Worm (Caenorhabditis elegans) whole organism, L1 larva: ENCODE results near the gene T04C12.33.

Source experiments
- C16A3.4 ChIP-seq: fragments of 150-350 bp; optimal IDR thresholded peaks from 2 replicates; lab custom pipeline; 2014; ENCODE audit warnings: missing biosample characterization, missing genetic modification characterization
- Y116A8C.19 ChIP-seq: sonication (generic microtip); optimal IDR thresholded peaks from 2 replicates; lab custom pipeline; 2016; ENCODE audit warnings: missing compliant biosample characterization, missing genetic modification characterization, borderline replicate concordance
- alr-1 ChIP-seq: fragments of 200-800 bp; sonication (Bioruptor generic); optimal IDR thresholded peaks from 2 replicates; lab custom pipeline; 2018; ENCODE audit warnings: borderline replicate concordance, mild to moderate bottlenecking, missing genetic modification characterization, missing compliant biosample characterization
- aly-2 ChIP-seq: fragments of 150-350 bp; optimal IDR thresholded peaks from 2 replicates; lab custom pipeline; 2014; ENCODE audit warnings: missing biosample characterization, missing genetic modification characterization
- ama-1 ChIP-seq: fragments of 150-350 bp; optimal IDR thresholded peaks from 2 replicates; lab custom pipeline; 2014
- blmp-1 ChIP-seq: fragments of 150-350 bp; optimal IDR thresholded peaks from 2 replicates; lab custom pipeline; 2014; ENCODE audit warnings: missing biosample characterization, missing genetic modification characterization
- ceh-8 ChIP-seq: fragments of 200-800 bp; sonication (Bioruptor generic); optimal IDR thresholded peaks from 2 replicates; lab custom pipeline; 2018; ENCODE audit warnings: mild to moderate bottlenecking, missing genetic modification characterization, moderate library complexity, missing compliant biosample characterization
- ceh-88 ChIP-seq: fragments of 200-800 bp; sonication (Bioruptor generic); IDR thresholded peaks from 2 replicates; pipeline ENCODE4 v1.3.6; 2022; ENCODE audit warnings: missing genetic modification characterization, missing compliant biosample characterization
- ceh-90 ChIP-seq: sonication (generic microtip); optimal IDR thresholded peaks from 2 replicates; lab custom pipeline; 2016; ENCODE audit warnings: missing genetic modification characterization, missing compliant biosample characterization
- dpl-1 ChIP-seq, 3 experiments: fragments of 150-350 bp in 2 of 3; sonication (generic microtip) in 1 of 3; optimal IDR thresholded peaks; 2 replicates each; lab custom pipeline; 2014 to 2017; ENCODE audit warnings: missing biosample characterization in 3 of 3, missing genetic modification characterization in 3 of 3, missing genetic modification reagents in 3 of 3
- dsc-1 ChIP-seq: sonication (generic microtip); optimal IDR thresholded peaks from 2 replicates; lab custom pipeline; 2016; ENCODE audit warnings: mild to moderate bottlenecking, missing genetic modification characterization, missing compliant biosample characterization
- efl-3 ChIP-seq: fragments of 200-800 bp; sonication (Bioruptor generic); optimal IDR thresholded peaks from 2 replicates; lab custom pipeline; 2018; ENCODE audit warnings: mild to moderate bottlenecking, missing genetic modification characterization, missing compliant biosample characterization
- fos-1 ChIP-seq: fragments of 150-350 bp; optimal IDR thresholded peaks from 2 replicates; lab custom pipeline; 2014; ENCODE audit warnings: missing biosample characterization, missing genetic modification characterization
- hlh-17 ChIP-seq: fragments of 200-800 bp; sonication (Bioruptor generic); optimal IDR thresholded peaks from 2 replicates; lab custom pipeline; 2018; ENCODE audit warnings: missing genetic modification characterization, mild to moderate bottlenecking, missing compliant biosample characterization, moderate library complexity, borderline replicate concordance
- hpl-2 ChIP-seq: fragments of 150-350 bp; optimal IDR thresholded peaks from 2 replicates; lab custom pipeline; 2014; ENCODE audit warnings: missing biosample characterization, missing genetic modification reagents, missing genetic modification characterization
- irx-1 ChIP-seq: sonication (generic microtip); optimal IDR thresholded peaks from 2 replicates; lab custom pipeline; 2016; ENCODE audit warnings: missing genetic modification characterization, missing compliant biosample characterization
- lin-13 ChIP-seq: fragments of 150-350 bp; optimal IDR thresholded peaks from 2 replicates; lab custom pipeline; 2014; ENCODE audit warnings: missing biosample characterization, missing genetic modification reagents, missing genetic modification characterization
- lin-14 ChIP-seq: fragments of 200-800 bp; sonication (Bioruptor generic); optimal IDR thresholded peaks from 2 replicates; lab custom pipeline; 2018; ENCODE audit warnings: mild to moderate bottlenecking, missing genetic modification characterization, moderate library complexity, missing compliant biosample characterization
- lin-15B ChIP-seq: fragments of 150-350 bp; sonication (generic microtip); optimal IDR thresholded peaks from 3 replicates; lab custom pipeline; 2014; ENCODE audit warnings: missing biosample characterization, missing genetic modification characterization
- lin-35 ChIP-seq, 2 experiments: fragments of 150-350 bp; optimal IDR thresholded peaks; 2 replicates each; lab custom pipeline; 2014; ENCODE audit warnings: missing biosample characterization in 2 of 2, missing genetic modification characterization in 2 of 2, missing genetic modification reagents in 2 of 2
- lin-39 ChIP-seq: fragments of 150-350 bp; optimal IDR thresholded peaks from 2 replicates; lab custom pipeline; 2014; ENCODE audit warnings: missing biosample characterization, missing genetic modification reagents, missing genetic modification characterization
- mab-9 ChIP-seq: fragments of 200-800 bp; sonication (Bioruptor generic); IDR thresholded peaks from 2 replicates; pipeline ENCODE4 v1.3.6; 2022; ENCODE audit warnings: missing genetic modification reagents, missing genetic modification characterization, missing compliant biosample characterization
- nhr-11 ChIP-seq: fragments of 150-350 bp; optimal IDR thresholded peaks from 2 replicates; lab custom pipeline; 2014; ENCODE audit warnings: missing biosample characterization, missing genetic modification characterization
- nhr-20 ChIP-seq: sonication (generic microtip); optimal IDR thresholded peaks from 2 replicates; lab custom pipeline; 2016; ENCODE audit warnings: mild to moderate bottlenecking, missing genetic modification characterization, missing compliant biosample characterization
- nhr-71 ChIP-seq: sonication (generic microtip); optimal IDR thresholded peaks from 2 replicates; lab custom pipeline; 2016; ENCODE audit warnings: mild to moderate bottlenecking, missing genetic modification characterization, moderate library complexity, missing compliant biosample characterization
- nhr-77 ChIP-seq: fragments of 150-350 bp; optimal IDR thresholded peaks from 2 replicates; lab custom pipeline; 2014; ENCODE audit warnings: missing biosample characterization, missing genetic modification characterization
- nhr-84 ChIP-seq: sonication (generic microtip); optimal IDR thresholded peaks from 2 replicates; lab custom pipeline; 2017; ENCODE audit warnings: missing biosample characterization, missing genetic modification characterization
- nhr-85 ChIP-seq: sonication (generic microtip); peaks from one replicate; lab custom pipeline; 2016; ENCODE audit warnings: missing genetic modification characterization, inconsistent platforms, missing compliant biosample characterization
- nhr-90 ChIP-seq: sonication (generic microtip); optimal IDR thresholded peaks from 2 replicates; lab custom pipeline; 2016; ENCODE audit warnings: mild to moderate bottlenecking, missing genetic modification characterization, missing compliant biosample characterization; ENCODE audit not compliant: poor library complexity
- pag-3 ChIP-seq: sonication (generic microtip); optimal IDR thresholded peaks from 2 replicates; lab custom pipeline; 2017; ENCODE audit warnings: missing genetic modification characterization, mild to moderate bottlenecking, missing compliant biosample characterization, antibody characterized with exemption, borderline replicate concordance; ENCODE audit not compliant: insufficient read depth
- pax-3 ChIP-seq: fragments of 200-800 bp; sonication (Bioruptor generic); optimal IDR thresholded peaks from 2 replicates; lab custom pipeline; 2018; ENCODE audit warnings: mild to moderate bottlenecking, missing genetic modification characterization, moderate library complexity, missing compliant biosample characterization
- rnt-1 ChIP-seq: sonication (generic microtip); optimal IDR thresholded peaks from 2 replicates; lab custom pipeline; 2016; ENCODE audit warnings: mild to moderate bottlenecking, missing genetic modification characterization, moderate library complexity, missing compliant biosample characterization
- skn-1 ChIP-seq: fragments of 150-350 bp; optimal IDR thresholded peaks from 2 replicates; lab custom pipeline; 2014; ENCODE audit warnings: missing biosample characterization, missing genetic modification characterization
- snu-23 ChIP-seq: sonication (generic microtip); optimal IDR thresholded peaks from 2 replicates; lab custom pipeline; 2016; ENCODE audit warnings: missing genetic modification characterization, missing compliant biosample characterization
- sox-4 ChIP-seq: sonication (generic microtip); optimal IDR thresholded peaks from 2 replicates; lab custom pipeline; 2016; ENCODE audit warnings: missing genetic modification characterization, missing compliant biosample characterization
- sup-37 ChIP-seq: fragments of 200-800 bp; sonication (Bioruptor generic); optimal IDR thresholded peaks from 2 replicates; lab custom pipeline; 2018; ENCODE audit warnings: mild to moderate bottlenecking, missing genetic modification characterization, missing compliant biosample characterization
- swsn-7 ChIP-seq: sonication (generic microtip); optimal IDR thresholded peaks from 2 replicates; lab custom pipeline; 2016; ENCODE audit warnings: missing genetic modification characterization, missing compliant biosample characterization
- tbx-2 ChIP-seq: sonication (generic microtip); optimal IDR thresholded peaks from 2 replicates; lab custom pipeline; 2016; ENCODE audit warnings: missing genetic modification characterization, missing compliant biosample characterization
- unc-130 ChIP-seq: fragments of 150-350 bp; optimal IDR thresholded peaks from 2 replicates; lab custom pipeline; 2017; ENCODE audit warnings: missing biosample characterization, missing genetic modification characterization, inconsistent platforms
- unc-62 ChIP-seq: fragments of 150-350 bp; optimal IDR thresholded peaks from 2 replicates; lab custom pipeline; 2014; ENCODE audit warnings: missing biosample characterization, missing genetic modification reagents, missing genetic modification characterization
- unc-86 ChIP-seq: sonication (generic microtip); optimal IDR thresholded peaks from 2 replicates; lab custom pipeline; 2016; ENCODE audit warnings: missing genetic modification characterization, missing compliant biosample characterization
- zag-1 ChIP-seq: fragments of 150-350 bp; optimal IDR thresholded peaks from 2 replicates; lab custom pipeline; 2014; ENCODE audit warnings: missing biosample characterization, missing genetic modification characterization
- ztf-11 ChIP-seq, 2 experiments: sonication (generic microtip); optimal IDR thresholded peaks; 2 replicates each; lab custom pipeline; 2016 to 2017; ENCODE audit warnings: missing genetic modification characterization in 2 of 2, missing biosample characterization in 1 of 2, missing compliant biosample characterization in 1 of 2

T04C12.33 gene

ce11 chrV:11029309-11029708 lies 22.7 kb upstream of the T04C12.33 start (continued):
- peak; percentile 73 for TF ChIP-seq snu-23 (GFP tag; lab: Kevin White, UChicago)
- peak; percentile 55 for TF ChIP-seq ceh-8 (GFP tag; lab: Kevin White, UChicago)
- TF ChIP-seq dsc-1 (tag; lab: Kevin White, UChicago) = peak; percentile 78
- TF ChIP-seq ama-1 (lab: Kevin White, UChicago) = no peak
- TF ChIP-seq sup-37 (GFP tag; lab: Kevin White, UChicago) = peak; percentile 45
- peak; percentile 80 for TF ChIP-seq tbx-2 (tag; lab: Kevin White, UChicago)
- TF ChIP-seq lin-15B = peak; percentile 60
- TF ChIP-seq nhr-77 (tag; lab: Kevin White, UChicago) = no peak
- peak; percentile 83 for TF ChIP-seq nhr-71 (tag; lab: Kevin White, UChicago)
- peak; percentile 30 for TF ChIP-seq unc-130
- TF ChIP-seq irx-1 (tag; lab: Kevin White, UChicago) = peak; percentile 86
- no peak for TF ChIP-seq nhr-11 (tag; lab: Kevin White, UChicago)
- no peak for TF ChIP-seq nhr-84
- TF ChIP-seq nhr-90 (tag; lab: Kevin White, UChicago) = peak; percentile 88
- TF ChIP-seq fos-1 (tag; lab: Kevin White, UChicago) = peak; percentile 16
- peak; percentile 94 for TF ChIP-seq nhr-85 (tag; lab: Kevin White, UChicago)
- no peak for TF ChIP-seq unc-62 (GFP tag; lab: Kevin White, UChicago)
- TF ChIP-seq unc-86 = peak; percentile 66
- peak; percentile 0 for TF ChIP-seq lin-39 (tag; lab: Kevin White, UChicago)
- TF ChIP-seq skn-1 (tag; lab: Kevin White, UChicago) = peak; percentile 45
- no peak for TF ChIP-seq aly-2 (tag; lab: Kevin White, UChicago)
- TF ChIP-seq swsn-7 (tag; lab: Kevin White, UChicago) = peak; percentile 59
- TF ChIP-seq ceh-88 (GFP tag; lab: Robert Waterston, UW) = no peak
- peak; percentile 52 for TF ChIP-seq C16A3.4 (tag; lab: Kevin White, UChicago)
- TF ChIP-seq ztf-11 (tag; optimal IDR thresholded peaks at IDR 0.05; lab: Kevin White, UChicago) = peak in 1 of 2 experiments; percentile 90
- no peak for TF ChIP-seq hlh-17 (GFP tag; lab: Kevin White, UChicago)
- TF ChIP-seq alr-1 (tag; lab: Kevin White, UChicago) = no peak
- no peak for TF ChIP-seq efl-3 (GFP tag; lab: Kevin White, UChicago)
- peak; percentile 74 for TF ChIP-seq sox-4 (tag; lab: Kevin White, UChicago)
- no peak for TF ChIP-seq hpl-2 (GFP tag; lab: Kevin White, UChicago)
- peak; percentile 67 for TF ChIP-seq blmp-1 (tag; lab: Kevin White, UChicago)
- TF ChIP-seq pax-3 (tag; lab: Kevin White, UChicago) = peak; percentile 80
- TF ChIP-seq pag-3 (tag; lab: Kevin White, UChicago) = no peak
- peak; percentile 38 for TF ChIP-seq lin-14 (GFP tag; lab: Kevin White, UChicago)
- TF ChIP-seq rnt-1 (tag; lab: Kevin White, UChicago) = peak; percentile 96
- TF ChIP-seq lin-13 = peak; percentile 56
- TF ChIP-seq mab-9 (GFP tag; lab: Robert Waterston, UW) = 0 out of 2 replicates have a peak, but pooled peaks have one; percentile 48
- no peak for TF ChIP-seq zag-1 (tag; lab: Kevin White, UChicago)
- TF ChIP-seq lin-35 (GFP tag; optimal IDR thresholded peaks at IDR 0.05; lab: Kevin White, UChicago) = peak; percentile 93 to 97
- TF ChIP-seq Y116A8C.19 (tag; lab: Kevin White, UChicago) = peak; percentile 56
- peak; percentile 90 for TF ChIP-seq ceh-90
- TF ChIP-seq dpl-1 (GFP tag; optimal IDR thresholded peaks at IDR 0.05; lab: Kevin White, UChicago) = peak; percentile 90 to 93 (median 93)
- peak; percentile 81 for TF ChIP-seq nhr-20 (tag; lab: Kevin White, UChicago)
